Worm (Caenorhabditis elegans): ENCODE results near the gene B0496.2.

Gene B0496.2

ce11 chrIV:7456225-7456624 lies 8.6 kb downstream of the B0496.2 start, which contains the start of gene F13B6.1:
Gene F13B6.1, plus strand, starts transcription at chrIV:7456525.
- TF ChIP-seq cnd-1 (tag; optimal IDR thresholded peaks at IDR 0.05) = no peak
- TF ChIP-seq pha-4 (tag; optimal IDR thresholded peaks at IDR 0.05) = no peak
- no peak for TF ChIP-seq bed-3 (GFP tag; optimal IDR thresholded peaks at IDR 0.05)
- no peak for TF ChIP-seq nhr-12 (tag; optimal IDR thresholded peaks at IDR 0.05)
- TF ChIP-seq tbx-8 (GFP tag; optimal IDR thresholded peaks at IDR 0.05) = no peak

DNA sequence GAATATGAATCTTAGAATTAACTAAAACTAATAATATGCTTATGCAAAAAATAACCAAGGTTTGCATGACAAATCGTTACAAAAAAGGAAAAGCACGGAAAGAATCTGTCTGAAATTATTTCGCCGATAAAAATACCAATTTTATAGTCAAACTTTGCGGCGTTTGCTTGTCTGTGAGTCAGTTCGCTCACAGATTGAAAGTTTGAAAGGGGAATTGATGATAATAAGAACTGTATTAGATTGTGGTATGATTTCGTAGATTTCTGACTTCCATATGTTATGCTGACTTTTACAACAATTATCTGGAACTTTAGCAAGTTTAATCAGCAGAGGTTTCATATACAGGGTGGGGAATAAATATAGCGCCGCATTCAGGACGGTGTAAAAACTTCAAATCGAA lies 12.6 kb downstream of the B0496.2 start, which contains the start of gene F13B6.2:
Gene F13B6.2, minus strand, starts transcription at position 101 of the 400 bp plus-strand sequence.
- no peak for TF ChIP-seq zip-8 (tag; optimal IDR thresholded peaks at IDR 0.05)
- no peak for TF ChIP-seq nhr-12 (tag; optimal IDR thresholded peaks at IDR 0.05)
- TF ChIP-seq hlh-1 (tag; optimal IDR thresholded peaks at IDR 0.05) = no peak
- no peak for TF ChIP-seq elt-3 (tag; optimal IDR thresholded peaks at IDR 0.05)

ce11 chrIV:7465857-7466256 lies 18.2 kb downstream of the B0496.2 start, which contains the start of gene F13B6.3:
Gene F13B6.3, minus strand, starts transcription at chrIV:7465957.
- TF ChIP-seq pha-4 (tag; optimal IDR thresholded peaks at IDR 0.05) (no peak), M03D4.4 (tag; optimal IDR thresholded peaks at IDR 0.05) (no peak), snpc-4 (tag; optimal IDR thresholded peaks at IDR 0.05) (no peak), elt-3 (tag; optimal IDR thresholded peaks at IDR 0.05) (no peak), sptf-1 (tag; optimal IDR thresholded peaks at IDR 0.05) (no peak), cnd-1 (tag; optimal IDR thresholded peaks at IDR 0.05) (no peak), ceh-43 (GFP tag; optimal IDR thresholded peaks at IDR 0.05) (no peak), unc-39 (tag; optimal IDR thresholded peaks at IDR 0.05) (no peak), ztf-11 (tag; optimal IDR thresholded peaks at IDR 0.05) (no peak), ham-2 (GFP tag; optimal IDR thresholded peaks at IDR 0.05) (no peak)

DNA sequence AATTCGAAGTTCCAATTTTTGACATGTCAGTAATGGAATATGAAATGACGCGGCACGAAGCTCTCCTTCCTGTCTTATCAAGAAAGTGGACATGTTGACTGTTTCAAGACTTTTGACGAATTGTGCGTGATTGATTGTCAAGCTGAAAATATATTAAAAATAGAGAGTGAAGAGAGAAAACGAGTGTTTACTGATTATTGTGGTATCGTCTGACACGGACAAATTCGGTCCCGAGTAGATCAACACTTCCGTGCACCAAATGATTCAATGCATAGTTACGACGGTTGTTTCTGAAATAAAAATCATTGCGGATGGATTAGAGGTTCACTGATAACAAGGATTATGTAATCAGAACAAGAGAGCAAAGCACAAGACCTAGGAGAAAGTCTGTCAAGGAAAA lies 19.5 kb downstream of the B0496.2 start:
- TF ChIP-seq drap-1 (GFP tag; optimal IDR thresholded peaks at IDR 0.05) = no peak
- no peak for TF ChIP-seq lsy-2 (tag; optimal IDR thresholded peaks at IDR 0.05)
- no peak for TF ChIP-seq pha-4 (tag; optimal IDR thresholded peaks at IDR 0.05)
- no peak for TF ChIP-seq ham-2 (GFP tag; optimal IDR thresholded peaks at IDR 0.05)
- no peak for TF ChIP-seq cnd-1 (tag; optimal IDR thresholded peaks at IDR 0.05)
- TF ChIP-seq ceh-43 (GFP tag; optimal IDR thresholded peaks at IDR 0.05) = no peak
- no peak for TF ChIP-seq ztf-11 (tag; optimal IDR thresholded peaks at IDR 0.05)

ce11 chrIV:7468638-7469037 lies 21.0 kb downstream of the B0496.2 start:
- TF ChIP-seq ces-1 (GFP tag; optimal IDR thresholded peaks at IDR 0.05) (no peak), blmp-1 (tag; optimal IDR thresholded peaks at IDR 0.05) (no peak)

DNA sequence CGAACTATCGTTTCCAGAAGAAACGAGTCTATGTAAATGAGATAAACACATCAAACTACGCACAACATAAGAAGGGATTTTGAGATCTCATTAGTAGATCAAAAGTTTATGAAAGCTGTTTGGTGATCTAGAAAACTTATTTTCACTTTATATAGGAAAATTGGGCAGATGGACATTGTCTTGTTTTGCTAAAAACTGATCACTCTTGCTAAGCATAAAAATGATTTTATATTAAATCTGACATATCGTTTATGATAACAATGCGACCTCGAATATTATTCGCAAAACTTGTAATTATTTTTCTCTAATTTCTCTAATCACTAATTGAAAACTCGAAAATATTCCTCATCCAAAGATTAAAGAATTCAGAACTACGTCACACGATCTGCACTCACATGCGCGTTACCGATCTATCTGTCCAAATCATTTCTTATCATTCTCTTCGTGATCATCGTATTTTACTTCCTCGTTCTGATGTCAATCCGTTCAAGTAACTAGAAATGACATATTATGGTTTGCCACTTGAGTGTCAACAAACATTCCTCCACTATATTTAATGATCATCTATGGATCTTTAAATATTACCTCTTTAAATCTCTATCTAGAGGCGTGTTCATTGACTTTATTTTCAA lies 22.2 kb downstream of the B0496.2 start, which contains the start of gene F55G1.7:
Gene F55G1.7, minus strand, starts transcription at position 51 of the 632 bp plus-strand sequence.
- TF ChIP-seq M03D4.4 (tag; optimal IDR thresholded peaks at IDR 0.05) = no peak
- no peak for TF ChIP-seq nhr-76 (tag; optimal IDR thresholded peaks at IDR 0.05)
- TF ChIP-seq ham-2 (GFP tag; optimal IDR thresholded peaks at IDR 0.05) = no peak
- no peak for TF ChIP-seq ceh-39 (tag; optimal IDR thresholded peaks at IDR 0.05)
- TF ChIP-seq mab-5 (tag; optimal IDR thresholded peaks at IDR 0.05) = no peak
- no peak for TF ChIP-seq cnd-1 (tag; optimal IDR thresholded peaks at IDR 0.05)
- TF ChIP-seq flh-1 (GFP tag; optimal IDR thresholded peaks at IDR 0.05) = no peak
- no peak for TF ChIP-seq lin-32 (GFP tag; optimal IDR thresholded peaks at IDR 0.05)
- no peak for TF ChIP-seq unc-39 (tag; optimal IDR thresholded peaks at IDR 0.05)
- TF ChIP-seq hlh-1 (tag; optimal IDR thresholded peaks at IDR 0.05) = no peak
- no peak for TF ChIP-seq zip-8 (tag; optimal IDR thresholded peaks at IDR 0.05)
- TF ChIP-seq nhr-28 (tag; optimal IDR thresholded peaks at IDR 0.05) = no peak
- TF ChIP-seq sptf-1 (tag; optimal IDR thresholded peaks at IDR 0.05) = no peak
- no peak for TF ChIP-seq mep-1 (tag; optimal IDR thresholded peaks at IDR 0.05)
- TF ChIP-seq unc-62 (GFP tag; optimal IDR thresholded peaks at IDR 0.05) = no peak

ce11 chrIV:7473159-7473649 lies 25.5 kb downstream of the B0496.2 start, which contains the start of the genes plk-3 and F55G1.6:
Gene plk-3, minus strand, starts transcription at chrIV:7473209.
Gene F55G1.6, plus strand, starts transcription at chrIV:7473517.
- no peak for TF ChIP-seq ceh-83 (GFP tag; optimal IDR thresholded peaks at IDR 0.05)
- TF ChIP-seq drap-1 (GFP tag; optimal IDR thresholded peaks at IDR 0.05) = no peak
- no peak for TF ChIP-seq lin-13 (tag; optimal IDR thresholded peaks at IDR 0.05)
